Worm (Caenorhabditis elegans): ENCODE data around the gene R02D5.10.

DNA sequence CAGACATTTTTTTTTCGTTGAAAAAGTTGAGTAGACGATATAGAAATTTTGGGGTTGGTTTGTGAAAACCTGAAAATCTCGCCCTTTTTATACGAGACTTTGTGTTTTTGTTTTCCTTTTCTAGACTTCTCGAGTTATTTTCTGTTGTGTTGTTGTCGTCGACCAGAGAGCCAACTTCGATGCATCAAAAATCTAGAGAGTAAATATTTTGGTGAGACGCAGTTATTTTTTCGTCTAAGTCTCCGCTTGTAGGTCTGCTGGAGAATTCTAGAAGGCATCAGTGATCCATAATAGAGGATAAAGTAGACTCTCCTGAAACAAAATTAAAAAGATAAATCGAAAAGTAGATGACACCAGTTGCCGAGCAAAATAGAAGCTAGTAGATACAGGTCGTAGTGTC, 17.7 kb upstream of the R02D5.10 start, which contains the start of gene F08H9.4:
- TF ChIP-seq nhr-90 (tag; optimal IDR thresholded peaks at IDR 0.05) (no peak), fkh-3 (tag; optimal IDR thresholded peaks at IDR 0.05) (no peak), pha-4 (tag; optimal IDR thresholded peaks at IDR 0.05) (no peak), cebp-1 (GFP tag; IDR thresholded peaks at IDR 0.05) (no peak), cebp-1 (tag; optimal IDR thresholded peaks at IDR 0.05) (no peak), egl-44 (GFP tag; IDR thresholded peaks at IDR 0.05) (no peak), T26A5.8 (tag; optimal IDR thresholded peaks at IDR 0.05) (no peak), ama-1 (optimal IDR thresholded peaks at IDR 0.05) (no peak), ama-1 (GFP tag; optimal IDR thresholded peaks at IDR 0.05) (no peak), gei-17 (GFP tag; optimal IDR thresholded peaks at IDR 0.05) (no peak)

Data from whole organism, young adult.